Worm (Caenorhabditis elegans): ENCODE data around the gene K09H11.6.

- no peak for TF ChIP-seq nhr-25 (tag; optimal IDR thresholded peaks at IDR 0.05; ENCODE audit: borderline replicate concordance, insufficient read depth)
- no peak for TF ChIP-seq pha-4 (GFP tag; IDR thresholded peaks at IDR 0.05)
- no peak for TF ChIP-seq pha-4 (tag; optimal IDR thresholded peaks at IDR 0.05)
- TF ChIP-seq dpl-1 (GFP tag; optimal IDR thresholded peaks at IDR 0.05) = no peak
- TF ChIP-seq ama-1 (optimal IDR thresholded peaks at IDR 0.05) = no peak
- TF ChIP-seq jun-1 (tag; optimal IDR thresholded peaks at IDR 0.05) = no peak
- no peak for TF ChIP-seq lim-7 (GFP tag; IDR thresholded peaks at IDR 0.05)
Measured at ce11 chrV:5687115-5687979, 48.6 kb downstream of the K09H11.6 start, which contains the start of gene F25B4.7.

All from whole organism, L4 larva.